Fruit fly (Drosophila melanogaster): Measurements from ENCODE around the gene kst.

kst gene

DNA sequence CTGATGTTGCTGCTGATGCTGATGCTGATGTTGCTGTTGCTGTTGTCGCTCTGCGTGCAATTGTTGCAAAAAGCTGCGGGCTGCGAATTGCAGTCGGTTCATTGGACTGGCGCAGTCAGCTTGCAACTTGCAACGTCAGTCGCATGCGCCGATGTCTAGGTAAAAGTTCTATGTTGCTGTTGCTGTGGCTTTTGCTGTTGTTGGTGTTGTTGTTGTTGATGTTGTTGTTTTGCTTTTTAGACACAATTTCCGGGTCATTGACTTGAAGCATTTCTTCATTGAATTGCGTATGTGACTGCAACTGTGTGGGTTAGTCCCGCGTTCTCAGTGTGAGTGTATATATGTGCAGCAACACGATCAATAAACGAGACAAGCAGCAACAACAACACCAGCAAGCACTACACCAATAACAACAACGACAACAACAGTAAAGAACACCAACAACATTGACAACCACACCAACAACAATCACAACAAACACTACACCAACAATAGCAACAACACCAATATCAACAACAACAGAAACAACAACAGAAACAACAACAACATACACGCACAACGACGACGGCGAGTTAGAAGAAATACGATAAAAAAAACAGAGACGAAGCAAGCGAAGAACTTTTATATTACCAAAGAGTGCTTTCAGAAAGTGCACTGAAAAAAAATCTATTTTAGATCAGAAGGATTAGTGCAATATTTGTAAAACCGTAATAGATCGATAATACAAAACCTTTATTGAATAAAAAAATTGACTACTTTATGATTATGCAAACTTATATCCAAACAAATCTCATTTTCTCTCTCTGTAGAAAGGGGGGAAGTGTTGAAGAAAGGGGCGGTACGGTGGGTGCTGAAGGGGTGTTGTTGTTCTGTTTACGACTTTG, 57.5 kb downstream of the kst start (continued):
- TF ChIP-seq tup (GFP tag; optimal IDR thresholded peaks at IDR 0.05), result no peak
- peak; percentile 12 for TF ChIP-seq CG7987 (GFP tag; optimal IDR thresholded peaks at IDR 0.05)
- TF ChIP-seq Adf1 (GFP tag; IDR thresholded peaks at IDR 0.05), result no peak
- no peak for TF ChIP-seq CG6765 (GFP tag; optimal IDR thresholded peaks at IDR 0.05)
- TF ChIP-seq CG7357 (GFP tag; IDR thresholded peaks at IDR 0.05), result peak; percentile 39; the same call in 2 of the 3 replicates
- peak; percentile 13 for TF ChIP-seq gfzf (GFP tag; optimal IDR thresholded peaks at IDR 0.05)
- peak; percentile 54 for TF ChIP-seq MTF-1 (GFP tag; optimal IDR thresholded peaks at IDR 0.05; ENCODE audit: borderline replicate concordance)
- TF ChIP-seq tgo (GFP tag; IDR thresholded peaks at IDR 0.05), result no peak; the same call in none of the 3 replicates
- peak; percentile 76 for TF ChIP-seq Xrp1 (GFP tag; IDR thresholded peaks at IDR 0.05)
- TF ChIP-seq wor (GFP tag; IDR thresholded peaks at IDR 0.05), result peak; percentile 65
- no peak for TF ChIP-seq CG7928 (GFP tag; optimal IDR thresholded peaks at IDR 0.05)
- no peak for TF ChIP-seq Hsf (GFP tag; optimal IDR thresholded peaks at IDR 0.05)
- TF ChIP-seq Dfd (GFP tag; optimal IDR thresholded peaks at IDR 0.05), result no peak
- peak; percentile 87 for TF ChIP-seq Awh (GFP tag; IDR thresholded peaks at IDR 0.05)
- peak; percentile 61 for TF ChIP-seq CG4730 (GFP tag; IDR thresholded peaks at IDR 0.05)
- 0 out of 2 replicates have a peak, but pooled peaks have one; percentile 50 for TF ChIP-seq bowl (GFP tag; IDR thresholded peaks at IDR 0.05)
- no peak for TF ChIP-seq fd102C (GFP tag; optimal IDR thresholded peaks at IDR 0.05)
- TF ChIP-seq CG3847 (GFP tag; IDR thresholded peaks at IDR 0.05), result peak; percentile 25; the same call in 1 of the 2 replicates
- TF ChIP-seq CG17912 (GFP tag; optimal IDR thresholded peaks at IDR 0.05), result peak; percentile 33
- peak; percentile 77 for TF ChIP-seq croc (GFP tag; conservative IDR thresholded peaks at IDR 0.05)
- TF ChIP-seq grau (tag; optimal IDR thresholded peaks at IDR 0.05), result no peak
- TF ChIP-seq sob (GFP tag; IDR thresholded peaks at IDR 0.05), result peak; percentile 74
- peak; percentile 60 for TF ChIP-seq CG18599 (GFP tag; optimal IDR thresholded peaks at IDR 0.05)
- peak in 1 of 2 experiments; percentile 52 for TF ChIP-seq crp (GFP tag; optimal IDR thresholded peaks at IDR 0.05)
- peak; percentile 87 for TF ChIP-seq ranshi (GFP tag; IDR thresholded peaks at IDR 0.05)
- no peak for TF ChIP-seq gro (GFP tag; optimal IDR thresholded peaks at IDR 0.05)
- no peak for TF ChIP-seq CG9932 (GFP tag; IDR thresholded peaks at IDR 0.05)
- TF ChIP-seq cg (GFP tag; optimal IDR thresholded peaks at IDR 0.05), result peak; percentile 82
- TF ChIP-seq Ada2b (GFP tag; IDR thresholded peaks at IDR 0.05), result peak; percentile 80
- peak; percentile 78 for TF ChIP-seq trem (tag; optimal IDR thresholded peaks at IDR 0.05)
- TF ChIP-seq CG9817 (tag; optimal IDR thresholded peaks at IDR 0.05), result peak; percentile 57
- TF ChIP-seq NfI (GFP tag; optimal IDR thresholded peaks at IDR 0.05), result no peak
- TF ChIP-seq CG16779 (GFP tag; IDR thresholded peaks at IDR 0.05), result no peak
- TF ChIP-seq CG15514 (GFP tag; optimal IDR thresholded peaks at IDR 0.05), result no peak
- peak; percentile 49 for TF ChIP-seq ro (GFP tag; IDR thresholded peaks at IDR 0.05)
- peak; percentile 39 for TF ChIP-seq run (tag; optimal IDR thresholded peaks at IDR 0.05)
- TF ChIP-seq CG18764 (GFP tag; optimal IDR thresholded peaks at IDR 0.05), result peak; percentile 65
- peak; percentile 86 for TF ChIP-seq CG10431 (GFP tag; optimal IDR thresholded peaks at IDR 0.05)
- TF ChIP-seq Oli (tag; optimal IDR thresholded peaks at IDR 0.05), result no peak
- 0 out of 2 replicates have a peak, but pooled peaks have one; percentile 4 for TF ChIP-seq CG17612 (GFP tag; IDR thresholded peaks at IDR 0.05)
- TF ChIP-seq CG17361 (GFP tag; IDR thresholded peaks at IDR 0.05), result peak; percentile 91; the same call in 2 of the 3 replicates
- no peak for TF ChIP-seq her (GFP tag; optimal IDR thresholded peaks at IDR 0.05)
- TF ChIP-seq Jarid2 (GFP tag; optimal IDR thresholded peaks at IDR 0.05), result peak; percentile 55
- peak; percentile 78 for TF ChIP-seq CG4328 (GFP tag; optimal IDR thresholded peaks at IDR 0.05)
- TF ChIP-seq YL-1 (GFP tag; optimal IDR thresholded peaks at IDR 0.05), result peak; percentile 25
- TF ChIP-seq CG5245 (GFP tag; optimal IDR thresholded peaks at IDR 0.05), result no peak
- no peak; the same call in 1 of the 2 replicates for TF ChIP-seq klu (GFP tag; IDR thresholded peaks at IDR 0.05)
- TF ChIP-seq CG4820 (GFP tag; optimal IDR thresholded peaks at IDR 0.05), result no peak
- TF ChIP-seq ci (GFP tag; IDR thresholded peaks at IDR 0.05), result peak; percentile 82
